Fruit fly (Drosophila melanogaster) Kc167 (cell line): ENCODE measurements around the gene CG5255.

Experiments
- Myc ChIP-seq: fragments of >200 bp; optimal IDR thresholded peaks from 2 replicates; lab custom pipeline; 2017; ENCODE audit warnings: missing external identifiers
- Sin3A ChIP-seq: fragments of >200 bp; optimal IDR thresholded peaks from 2 replicates; lab custom pipeline; 2018; ENCODE audit warnings: missing external identifiers
- h ChIP-seq: fragments of >200 bp; optimal IDR thresholded peaks from 3 replicates; lab custom pipeline; 2018; ENCODE audit warnings: missing external identifiers
- insv ChIP-seq: fragments of >200 bp; optimal IDR thresholded peaks from 3 replicates; lab custom pipeline; 2018; ENCODE audit warnings: missing external identifiers
- psq ChIP-seq: fragments of >200 bp; optimal IDR thresholded peaks from 2 replicates; lab custom pipeline; 2017; ENCODE audit warnings: missing external identifiers
- ttk ChIP-seq: sonication (Bioruptor generic); optimal IDR thresholded peaks from 2 replicates; lab custom pipeline; 2017; ENCODE audit warnings: missing external identifiers

dm6 chr3R:17130326-17130725, 7.4 kb upstream of the CG5255 start, which contains the start of gene CG17475:
- no peak for TF ChIP-seq psq (lab: Kevin White, UChicago)
- no peak for TF ChIP-seq h (lab: Kevin White, UChicago)
- TF ChIP-seq insv (lab: Kevin White, UChicago), result no peak
- no peak for TF ChIP-seq Sin3A (lab: Kevin White, UChicago)
- TF ChIP-seq ttk (lab: Kevin White, UChicago), result no peak
- no peak for TF ChIP-seq Myc (lab: Kevin White, UChicago)
